Worm (Caenorhabditis elegans): ENCODE measurements around the gene Y39G8B.7.

- TF ChIP-seq pqm-1 (tag; optimal IDR thresholded peaks at IDR 0.05) = no peak
- TF ChIP-seq nhr-11 (tag; optimal IDR thresholded peaks at IDR 0.05) = no peak
- no peak for TF ChIP-seq pax-1 (tag; optimal IDR thresholded peaks at IDR 0.05)
- no peak for TF ChIP-seq ceh-19 (GFP tag; optimal IDR thresholded peaks at IDR 0.05)
- no peak for TF ChIP-seq madf-2 (tag; optimal IDR thresholded peaks at IDR 0.05)
- no peak for TF ChIP-seq ztf-16 (tag; optimal IDR thresholded peaks at IDR 0.05)
- TF ChIP-seq fkh-10 (GFP tag; optimal IDR thresholded peaks at IDR 0.05) = no peak
- TF ChIP-seq ceh-34 (tag; optimal IDR thresholded peaks at IDR 0.05) = no peak
- no peak for TF ChIP-seq K09A11.1 (tag; optimal IDR thresholded peaks at IDR 0.05; ENCODE audit: insufficient read depth)
- TF ChIP-seq tbx-7 (tag; optimal IDR thresholded peaks at IDR 0.05) = no peak
These were observed 24.1 kb upstream of the Y39G8B.7 start for ce11 chrII:14018887-14019286.
